Worm (Caenorhabditis elegans): Measurements from ENCODE around the gene chil-25.

Gene chil-25

ce11 chrII:9427644-9428043, 46.6 kb downstream of the chil-25 start, which contains the start of gene M176.5:
Gene M176.5, minus strand, starts transcription at chrII:9427744.
- TF ChIP-seq lin-14 (GFP tag; optimal IDR thresholded peaks at IDR 0.05) (peak; percentile 42), ztf-4 (tag; optimal IDR thresholded peaks at IDR 0.05) (no peak)

ce11 chrII:9426076-9426475, 48.2 kb downstream of the chil-25 start, which contains the start of gene M176.10:
Gene M176.10, minus strand, starts transcription at chrII:9426176.
- no peak for TF ChIP-seq nhr-90 (tag; optimal IDR thresholded peaks at IDR 0.05; ENCODE audit: poor library complexity)
- TF ChIP-seq nhr-19 (GFP tag; conservative IDR thresholded peaks at IDR 0.05) = no peak
